Fruit fly (Drosophila melanogaster) whole organism: ENCODE results near the gene CG33767.

Experiments used
- CG8478 ChIP-seq: fragments of >200 bp; optimal IDR thresholded peaks from 2 replicates; lab custom pipeline; 2018; ENCODE audit warnings: inconsistent platforms
- EcR ChIP-seq, 2 experiments: fragments of >200 bp; optimal IDR thresholded peaks; 2 replicates each; lab custom pipeline; 2017; ENCODE audit warnings: missing biosample characterization in 2 of 2, missing genetic modification characterization in 2 of 2, missing genetic modification reagents in 2 of 2
- pan ChIP-seq: fragments of >200 bp; optimal IDR thresholded peaks from 2 replicates; lab custom pipeline; 2017
- usp ChIP-seq: fragments of >200 bp; optimal IDR thresholded peaks from 2 replicates; lab custom pipeline; 2017; ENCODE audit warnings: missing biosample characterization, missing genetic modification characterization, mixed read lengths

DNA sequence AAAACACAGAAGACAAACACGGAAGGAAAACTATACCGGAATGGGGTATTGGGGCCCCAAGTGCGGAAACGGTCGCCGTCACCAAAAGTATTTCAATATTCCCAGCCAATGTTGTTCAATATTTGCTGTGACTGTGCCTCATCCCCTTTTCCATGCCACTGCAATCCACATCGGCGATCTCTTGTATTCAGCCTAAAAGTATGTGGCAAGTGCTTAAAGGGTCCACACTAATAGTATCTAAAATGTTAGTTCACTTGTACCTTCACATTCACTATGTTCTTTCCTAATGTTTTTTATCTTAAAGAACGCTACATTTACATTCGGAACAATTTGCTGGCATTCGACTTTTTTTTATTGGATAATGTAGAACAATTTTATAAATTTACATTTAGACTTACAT, 34.8 kb downstream of the CG33767 start:
- TF ChIP-seq EcR (GFP tag; optimal IDR thresholded peaks at IDR 0.05; lab: Kevin White, UChicago) (no peak), pan (no peak), usp (GFP tag; lab: Kevin White, UChicago) (no peak), CG8478 (lab: Kevin White, UChicago) (no peak)
